Worm (Caenorhabditis elegans) whole organism, L4 larva: ENCODE results near the gene F21D5.9.

Experiments used
- R02D3.7 ChIP-seq: fragments of 150-350 bp; sonication (generic microtip); optimal IDR thresholded peaks from 3 replicates; lab custom pipeline; 2014; ENCODE audit warnings: missing biosample characterization, missing genetic modification characterization
- daf-12 ChIP-seq: fragments of 150-350 bp; optimal IDR thresholded peaks from 2 replicates; lab custom pipeline; 2014; ENCODE audit warnings: missing biosample characterization, missing genetic modification reagents, missing genetic modification characterization
- daf-8 ChIP-seq: fragments of 200-800 bp; sonication (Bioruptor generic); IDR thresholded peaks from 2 replicates; pipeline ENCODE4 v1.3.6; 2022; ENCODE audit warnings: missing genetic modification characterization, missing compliant biosample characterization
- fos-1 ChIP-seq: fragments of 150-350 bp; optimal IDR thresholded peaks from 2 replicates; lab custom pipeline; 2014; ENCODE audit warnings: missing biosample characterization, missing genetic modification characterization
- jun-1 ChIP-seq: fragments of 150-350 bp; optimal IDR thresholded peaks from 2 replicates; lab custom pipeline; 2014; ENCODE audit warnings: missing biosample characterization, missing genetic modification reagents, missing genetic modification characterization
- lin-1 ChIP-seq: fragments of 200-800 bp; sonication (Bioruptor generic); IDR thresholded peaks from 2 replicates; pipeline ENCODE4 v1.3.6; 2022; ENCODE audit warnings: missing genetic modification reagents, missing genetic modification characterization, missing compliant biosample characterization
- lin-13 ChIP-seq: fragments of 150-350 bp; optimal IDR thresholded peaks from 2 replicates; lab custom pipeline; 2014; ENCODE audit warnings: missing biosample characterization, missing genetic modification reagents, missing genetic modification characterization
- nhr-102 ChIP-seq: sonication (generic microtip); optimal IDR thresholded peaks from 2 replicates; lab custom pipeline; 2016; ENCODE audit warnings: mild to moderate bottlenecking, missing genetic modification characterization, moderate library complexity, missing compliant biosample characterization
- snpc-4 ChIP-seq: fragments of 150-350 bp; optimal IDR thresholded peaks from 2 replicates; lab custom pipeline; 2014; ENCODE audit warnings: missing biosample characterization, missing genetic modification characterization
- zag-1 ChIP-seq: fragments of 150-350 bp; optimal IDR thresholded peaks from 2 replicates; lab custom pipeline; 2014; ENCODE audit warnings: missing biosample characterization, missing genetic modification characterization

ce11 chrIV:8728122-8728521 lies 4.3 kb downstream of the F21D5.9 start, which contains the start of gene otub-3:
- TF ChIP-seq R02D3.7 (tag; lab: Kevin White, UChicago) (no peak), jun-1 (no peak), daf-8 (no peak), fos-1 (tag; lab: Kevin White, UChicago) (no peak), snpc-4 (tag; lab: Kevin White, UChicago) (no peak), lin-1 (no peak), zag-1 (tag; lab: Kevin White, UChicago) (no peak), daf-12 (tag; lab: Kevin White, UChicago) (no peak), nhr-102 (tag; lab: Kevin White, UChicago) (no peak), lin-13 (GFP tag; lab: Kevin White, UChicago) (no peak)
